Worm (Caenorhabditis elegans) whole organism, mixed stage, embryonic: Measurements from ENCODE around the gene dhs-31.

ENCODE experiments used
- elt-3 ChIP-seq: fragments of 150-350 bp; optimal IDR thresholded peaks from 2 replicates; lab custom pipeline; 2014; ENCODE audit warnings: missing biosample characterization, missing genetic modification characterization
- lin-32 ChIP-seq: fragments of 200-800 bp; sonication (Bioruptor generic); optimal IDR thresholded peaks from 2 replicates; lab custom pipeline; 2018; ENCODE audit warnings: mild to moderate bottlenecking, missing genetic modification characterization, missing compliant biosample characterization
- nhr-237 ChIP-seq: fragments of 150-350 bp; optimal IDR thresholded peaks from 2 replicates; lab custom pipeline; 2014; ENCODE audit warnings: missing biosample characterization, missing genetic modification characterization
- pha-4 ChIP-seq: fragments of 150-350 bp; optimal IDR thresholded peaks from 2 replicates; lab custom pipeline; 2018; ENCODE audit warnings: missing biosample characterization, missing genetic modification reagents, missing genetic modification characterization
- sptf-1 ChIP-seq: sonication (generic microtip); optimal IDR thresholded peaks from 2 replicates; lab custom pipeline; 2017; ENCODE audit warnings: mild to moderate bottlenecking, missing genetic modification characterization, moderate library complexity, missing compliant biosample characterization
- unc-62 ChIP-seq: fragments of 150-350 bp; optimal IDR thresholded peaks from 2 replicates; lab custom pipeline; 2014; ENCODE audit warnings: missing biosample characterization, missing genetic modification reagents, missing genetic modification characterization
- zip-8 ChIP-seq: fragments of 150-350 bp; optimal IDR thresholded peaks from 2 replicates; lab custom pipeline; 2014; ENCODE audit warnings: missing biosample characterization, missing genetic modification characterization

ce11 chrIV:10089777-10090176, 49.1 kb upstream of the dhs-31 start, which contains the start of gene ttr-39:
- no peak for TF ChIP-seq pha-4 (tag; lab: Kevin White, UChicago)
- no peak for TF ChIP-seq nhr-237 (tag; lab: Kevin White, UChicago)
- TF ChIP-seq elt-3 (tag; lab: Kevin White, UChicago), result no peak
- no peak for TF ChIP-seq unc-62
- no peak for TF ChIP-seq sptf-1
- no peak for TF ChIP-seq zip-8 (tag; lab: Kevin White, UChicago)
- TF ChIP-seq lin-32, result no peak
